Fruit fly (Drosophila melanogaster) whole organism, pupa: ENCODE data around the gene CG7601.

Experiments
- CG10348 ChIP-seq: fragments of 200-800 bp; sonication (Bioruptor generic); IDR thresholded peaks from 2 replicates; pipeline ENCODE4 v1.3.6; 2022; ENCODE audit warnings: missing biosample characterization, missing genetic modification characterization
- CG12605 ChIP-seq: fragments of 200-800 bp; sonication (Bioruptor generic); IDR thresholded peaks from 2 replicates; pipeline ENCODE4 v1.3.6; 2022; ENCODE audit warnings: missing biosample characterization, missing genetic modification characterization
- CG13204 ChIP-seq: fragments of 200-800 bp; sonication (Bioruptor generic); optimal IDR thresholded peaks from 2 replicates; lab custom pipeline; 2018; ENCODE audit warnings: missing biosample characterization, mild to moderate bottlenecking, missing genetic modification characterization, moderate library complexity
- CG14655 ChIP-seq: fragments of 200-800 bp; sonication (Bioruptor generic); optimal IDR thresholded peaks from 3 replicates; lab custom pipeline; 2017; ENCODE audit warnings: mild to moderate bottlenecking, missing biosample characterization, missing genetic modification reagents, missing genetic modification characterization
- CG15710 ChIP-seq: fragments of 200-800 bp; sonication (Bioruptor generic); optimal IDR thresholded peaks from 2 replicates; lab custom pipeline; 2018; ENCODE audit warnings: missing biosample characterization, mild to moderate bottlenecking, missing genetic modification characterization, moderate library complexity
- CG17806 ChIP-seq: fragments of 200-800 bp; sonication (Bioruptor generic); optimal IDR thresholded peaks from 2 replicates; lab custom pipeline; 2018; ENCODE audit warnings: missing biosample characterization, mild to moderate bottlenecking, missing genetic modification characterization, moderate library complexity
- CG32121 ChIP-seq: fragments of 200-800 bp; sonication (Bioruptor generic); IDR thresholded peaks from 2 replicates; pipeline ENCODE4 v1.3.6; 2022; ENCODE audit warnings: missing biosample characterization, missing genetic modification characterization
- CG34367 ChIP-seq: fragments of 200-800 bp; sonication (Bioruptor generic); optimal IDR thresholded peaks from 2 replicates; lab custom pipeline; 2018; ENCODE audit warnings: missing biosample characterization, mild to moderate bottlenecking, missing genetic modification characterization
- CG4496 ChIP-seq: fragments of 200-800 bp; sonication (Bioruptor generic); IDR thresholded peaks from 3 replicates; pipeline ENCODE4 v1.3.6; 2022; ENCODE audit warnings: missing biosample characterization, missing genetic modification characterization
- CG8159 ChIP-seq: fragments of 200-800 bp; sonication (Bioruptor generic); optimal IDR thresholded peaks from 3 replicates; lab custom pipeline; 2018; ENCODE audit warnings: missing biosample characterization, mild to moderate bottlenecking, missing genetic modification characterization, moderate library complexity
- CG8301 ChIP-seq: fragments of 200-800 bp; sonication (Bioruptor generic); optimal IDR thresholded peaks from 2 replicates; lab custom pipeline; 2018; ENCODE audit warnings: missing biosample characterization, mild to moderate bottlenecking, missing genetic modification characterization
- CG9948 ChIP-seq: fragments of 200-800 bp; sonication (Bioruptor generic); optimal IDR thresholded peaks from 2 replicates; lab custom pipeline; 2018; ENCODE audit warnings: missing biosample characterization, mild to moderate bottlenecking, missing genetic modification characterization, moderate library complexity
- D1 ChIP-seq: fragments of 200-800 bp; sonication (Bioruptor generic); optimal IDR thresholded peaks from 2 replicates; lab custom pipeline; 2018; ENCODE audit warnings: missing biosample characterization, mild to moderate bottlenecking, missing genetic modification characterization, moderate library complexity
- EcR ChIP-seq: fragments of 200-800 bp; sonication (Bioruptor generic); optimal IDR thresholded peaks from 3 replicates; lab custom pipeline; 2019; ENCODE audit warnings: missing biosample characterization, missing genetic modification characterization, mild to moderate bottlenecking, moderate library complexity, missing genetic modification reagents
- Ets98B ChIP-seq: fragments of 200-800 bp; sonication (Bioruptor generic); IDR thresholded peaks from 2 replicates; pipeline ENCODE4 v1.3.6; 2022; ENCODE audit warnings: missing biosample characterization, missing genetic modification characterization
- Pif1A ChIP-seq: fragments of 200-800 bp; sonication (Bioruptor generic); optimal IDR thresholded peaks from 3 replicates; lab custom pipeline; 2016; ENCODE audit warnings: missing biosample characterization, missing genetic modification characterization
- Pif1B ChIP-seq: fragments of 200-800 bp; sonication (Bioruptor generic); optimal IDR thresholded peaks from 3 replicates; lab custom pipeline; 2016; ENCODE audit warnings: missing biosample characterization, missing genetic modification characterization
- Snoo ChIP-seq: fragments of 200-800 bp; sonication (Bioruptor generic); optimal IDR thresholded peaks from 3 replicates; lab custom pipeline; 2017; ENCODE audit warnings: missing biosample characterization, mild to moderate bottlenecking, missing genetic modification characterization, inconsistent platforms
- fd96Ca ChIP-seq: fragments of 200-800 bp; sonication (Bioruptor generic); IDR thresholded peaks from 3 replicates; pipeline ENCODE4 v1.3.6; 2022; ENCODE audit warnings: missing biosample characterization, missing genetic modification characterization
- gl ChIP-seq: fragments of 200-800 bp; sonication (Bioruptor generic); optimal IDR thresholded peaks from 2 replicates; lab custom pipeline; 2018; ENCODE audit warnings: missing biosample characterization, mild to moderate bottlenecking, missing genetic modification characterization
- rn ChIP-seq: fragments of 200-800 bp; sonication (Bioruptor generic); IDR thresholded peaks from 2 replicates; pipeline ENCODE4 v1.3.6; 2022; ENCODE audit warnings: missing biosample characterization, missing genetic modification characterization

CG7601 gene

dm6 chr3R:29780402-29781029 is 44.0 kb upstream of the CG7601 start, which contains the start of gene fig:
TSS of gene fig (minus strand) at chr3R:29780452.
- TF ChIP-seq CG17806 (no peak), CG10348 (GFP tag; lab: Robert Waterston, UW) (no peak), rn (no peak), CG8159 (tag; lab: Kevin White, UChicago) (no peak), CG8301 (tag; lab: Kevin White, UChicago) (no peak), CG34367 (tag; lab: Kevin White, UChicago) (no peak), Pif1B (GFP tag; lab: Kevin White, UChicago) (no peak), CG14655 (no peak)

DNA sequence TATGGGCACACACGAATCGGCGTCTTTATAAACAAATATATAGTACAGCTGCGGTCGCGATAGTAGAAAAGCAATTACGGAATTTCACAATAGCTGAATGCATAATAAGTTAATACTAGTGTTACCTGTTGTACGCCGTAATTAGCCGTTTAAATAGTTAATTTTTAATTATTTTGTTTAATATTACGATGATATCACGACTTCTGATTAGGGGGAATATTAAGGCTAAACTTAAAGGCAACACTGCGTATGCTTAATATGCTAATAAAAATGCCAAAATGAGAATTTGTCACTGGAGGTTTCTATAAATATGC is 42.4 kb upstream of the CG7601 start:
- TF ChIP-seq CG8301 (tag; lab: Kevin White, UChicago) (no peak), Pif1A (GFP tag; lab: Kevin White, UChicago) (no peak), CG32121 (GFP tag; lab: Robert Waterston, UW) (no peak), CG17806 (no peak), D1 (no peak), CG10348 (GFP tag; lab: Robert Waterston, UW) (no peak)

DNA sequence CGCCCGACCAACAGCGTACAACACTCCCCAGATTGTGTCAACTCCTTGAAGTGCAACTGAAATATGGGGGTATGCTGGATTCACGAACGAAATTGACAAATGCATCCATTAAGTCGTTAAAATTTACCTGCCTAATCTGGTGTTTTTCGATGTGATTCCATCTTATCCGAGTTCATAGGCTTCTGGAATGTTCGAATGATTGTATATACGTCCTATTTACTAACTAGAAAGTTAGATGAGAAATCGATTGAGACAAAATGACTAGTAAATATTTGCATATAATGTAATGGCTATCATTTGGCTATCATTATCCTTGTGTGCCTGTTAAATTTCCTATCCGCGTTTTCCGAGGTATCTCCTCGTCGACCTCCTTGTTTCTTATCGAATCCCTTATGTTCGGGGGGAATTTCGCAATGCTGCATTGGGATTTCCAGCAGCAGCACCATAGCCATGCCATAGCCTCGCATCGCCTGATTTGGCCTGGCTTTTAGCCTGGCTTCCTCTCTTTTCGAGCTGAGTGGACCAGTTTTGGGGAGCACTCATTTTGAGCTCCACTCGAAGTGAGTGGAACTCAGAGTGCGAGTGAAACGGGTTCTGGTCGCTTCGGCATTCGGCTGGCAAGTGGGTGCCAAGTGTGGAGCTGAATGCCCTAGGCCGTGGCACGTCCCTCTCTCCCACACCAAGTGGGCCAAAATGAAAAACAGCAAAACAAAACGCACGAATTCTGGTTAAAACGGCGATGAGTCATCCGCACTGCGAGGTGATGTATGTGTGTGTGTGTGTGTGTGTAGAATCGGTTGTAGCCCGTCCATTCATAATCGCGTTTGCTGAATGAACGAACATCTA is 41.8 kb upstream of the CG7601 start:
- peak; percentile 36 for TF ChIP-seq CG17806
- TF ChIP-seq CG32121 (GFP tag; lab: Robert Waterston, UW) = no peak
- TF ChIP-seq CG12605 (GFP tag; lab: Robert Waterston, UW) = peak; percentile 33; the same call in 1 of the 2 replicates
- peak; percentile 68 for TF ChIP-seq EcR (GFP tag; lab: Kevin White, UChicago)
- no peak for TF ChIP-seq D1
- no peak for TF ChIP-seq CG10348 (GFP tag; lab: Robert Waterston, UW)
- TF ChIP-seq Ets98B (GFP tag; lab: Robert Waterston, UW) = no peak; the same call in 1 of the 2 replicates
- peak; percentile 39 for TF ChIP-seq CG34367 (tag; lab: Kevin White, UChicago)
- peak; percentile 50 for TF ChIP-seq CG15710
- TF ChIP-seq CG4496 = 0 out of 3 replicates have a peak, but pooled peaks have one; percentile 8
- TF ChIP-seq CG8159 (tag; lab: Kevin White, UChicago) = peak; percentile 66
- TF ChIP-seq Pif1A (GFP tag; lab: Kevin White, UChicago) = peak; percentile 62
- no peak for TF ChIP-seq rn
- peak; percentile 39 for TF ChIP-seq CG14655
- no peak for TF ChIP-seq gl (tag; lab: Kevin White, UChicago)
- TF ChIP-seq CG13204 (GFP tag; lab: Kevin White, UChicago) = peak; percentile 26
- peak; percentile 60 for TF ChIP-seq Snoo (tag; lab: Kevin White, UChicago)
- peak; percentile 56 for TF ChIP-seq CG9948 (tag; lab: Kevin White, UChicago)
- TF ChIP-seq fd96Ca (GFP tag; lab: Robert Waterston, UW) = 0 out of 3 replicates have a peak, but pooled peaks have one; percentile 32
- peak; percentile 22 for TF ChIP-seq Pif1B (GFP tag; lab: Kevin White, UChicago)
- TF ChIP-seq CG8301 (tag; lab: Kevin White, UChicago) = peak; percentile 19

DNA sequence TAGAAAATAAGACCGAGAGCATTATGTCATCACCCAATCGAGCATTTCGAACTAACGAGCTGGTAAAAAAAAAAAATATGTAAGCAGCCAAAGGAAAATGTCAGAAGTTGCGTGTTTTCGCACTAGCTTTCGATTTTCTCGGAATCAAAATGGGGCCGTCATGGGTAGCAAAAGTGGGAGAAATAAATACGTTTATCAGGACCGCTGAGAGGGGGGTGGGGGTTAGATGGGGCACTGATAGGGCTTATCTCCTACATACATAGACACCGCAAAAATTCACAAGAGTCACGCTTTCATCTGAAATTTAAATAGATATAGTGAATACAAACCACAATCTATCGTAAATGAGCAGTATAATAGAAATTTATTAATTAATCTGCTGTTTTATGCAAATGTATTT is 40.7 kb upstream of the CG7601 start:
- TF ChIP-seq gl (tag; lab: Kevin White, UChicago) (no peak), CG32121 (GFP tag; lab: Robert Waterston, UW) (no peak), CG34367 (tag; lab: Kevin White, UChicago) (no peak), CG8159 (tag; lab: Kevin White, UChicago) (no peak), Snoo (tag; lab: Kevin White, UChicago) (no peak), Ets98B (GFP tag; lab: Robert Waterston, UW) (no peak), Pif1B (GFP tag; lab: Kevin White, UChicago) (no peak), Pif1A (GFP tag; lab: Kevin White, UChicago) (no peak), D1 (no peak), CG15710 (no peak), CG9948 (tag; lab: Kevin White, UChicago) (no peak), EcR (GFP tag; lab: Kevin White, UChicago) (no peak), fd96Ca (GFP tag; lab: Robert Waterston, UW) (no peak), CG8301 (tag; lab: Kevin White, UChicago) (no peak)

DNA sequence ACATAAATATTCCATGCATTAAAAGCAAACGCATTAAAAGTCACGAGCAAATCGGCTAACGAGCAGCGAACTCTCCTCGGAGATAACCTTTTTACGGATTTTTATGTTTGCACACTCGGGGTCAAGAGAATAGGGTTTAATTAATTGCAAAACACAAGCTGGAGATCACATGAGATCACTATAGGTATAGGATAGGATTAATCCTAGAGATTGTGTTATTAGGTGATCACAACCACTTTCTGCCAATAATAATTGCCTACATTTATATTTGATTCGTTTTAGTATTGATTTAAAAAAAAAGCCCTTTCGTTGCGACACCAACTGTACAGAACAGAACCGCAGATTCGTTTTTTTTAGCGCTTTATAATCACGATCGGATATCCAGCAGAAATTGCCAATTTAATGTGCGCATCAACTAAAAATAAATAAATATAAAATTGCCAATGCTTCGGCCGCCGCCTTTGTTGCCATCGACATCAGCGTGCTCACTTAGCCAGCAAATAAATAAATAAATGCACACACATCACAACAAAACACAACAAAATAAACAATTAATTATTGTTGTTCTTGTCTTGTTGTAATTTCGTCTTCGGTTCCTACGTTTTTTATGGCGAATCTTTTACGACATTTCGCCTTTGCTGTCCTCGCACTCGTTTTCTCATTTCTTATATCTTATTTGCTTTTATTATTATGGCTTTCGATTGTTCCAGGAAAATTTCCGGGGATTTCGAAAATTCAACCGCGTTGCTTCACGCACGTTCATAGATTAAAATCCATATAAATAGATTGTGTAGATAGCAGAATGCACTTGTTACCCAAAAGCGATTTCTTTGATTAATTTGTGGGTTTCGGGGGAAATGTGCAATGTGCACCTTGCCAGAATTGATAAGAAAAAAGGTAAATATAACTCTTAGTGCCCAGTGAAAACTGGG is 39.5 kb upstream of the CG7601 start:
- TF ChIP-seq CG9948 (tag; lab: Kevin White, UChicago) (peak; percentile 7), Pif1B (GFP tag; lab: Kevin White, UChicago) (no peak), CG17806 (peak; percentile 5), CG14655 (peak; percentile 7), CG32121 (GFP tag; lab: Robert Waterston, UW) (no peak), CG8159 (tag; lab: Kevin White, UChicago) (peak; percentile 59)
- TF ChIP-seq, all 21 proteins: peak for 4
